Worm (Caenorhabditis elegans) whole organism, L4 larva: ENCODE data around the gene cut-5.

Experiments
- attf-4 ChIP-seq: sonication (generic microtip); optimal IDR thresholded peaks from 3 replicates; lab custom pipeline; 2017; ENCODE audit warnings: missing biosample characterization, missing genetic modification characterization
- ceh-44 ChIP-seq: fragments of 200-800 bp; sonication (Bioruptor generic); IDR thresholded peaks from 2 replicates; pipeline ENCODE4 v1.3.6; 2022; ENCODE audit warnings: missing genetic modification reagents, missing genetic modification characterization, missing compliant biosample characterization
- dpl-1 ChIP-seq: fragments of 150-350 bp; optimal IDR thresholded peaks from 2 replicates; lab custom pipeline; 2014; ENCODE audit warnings: missing biosample characterization, missing genetic modification reagents, missing genetic modification characterization
- fkh-10 ChIP-seq: fragments of 150-350 bp; optimal IDR thresholded peaks from 2 replicates; lab custom pipeline; 2014; ENCODE audit warnings: missing biosample characterization, missing genetic modification reagents, missing genetic modification characterization
- fos-1 ChIP-seq: fragments of 150-350 bp; optimal IDR thresholded peaks from 2 replicates; lab custom pipeline; 2014; ENCODE audit warnings: missing biosample characterization, missing genetic modification characterization
- lin-13 ChIP-seq: fragments of 150-350 bp; optimal IDR thresholded peaks from 2 replicates; lab custom pipeline; 2014; ENCODE audit warnings: missing biosample characterization, missing genetic modification reagents, missing genetic modification characterization
- nhr-11 ChIP-seq: fragments of 150-350 bp; optimal IDR thresholded peaks from 2 replicates; lab custom pipeline; 2014; ENCODE audit warnings: missing biosample characterization, missing genetic modification characterization
- saeg-2 ChIP-seq: fragments of 200-800 bp; sonication (Bioruptor generic); IDR thresholded peaks from 2 replicates; pipeline ENCODE4 v1.3.6; 2022; ENCODE audit warnings: missing genetic modification reagents, missing genetic modification characterization, missing compliant biosample characterization
- skn-1 ChIP-seq: fragments of 150-350 bp; optimal IDR thresholded peaks from 2 replicates; lab custom pipeline; 2014; ENCODE audit warnings: missing biosample characterization, missing genetic modification characterization
- snpc-4 ChIP-seq: fragments of 150-350 bp; optimal IDR thresholded peaks from 2 replicates; lab custom pipeline; 2014; ENCODE audit warnings: missing biosample characterization, missing genetic modification characterization
- unc-130 ChIP-seq: sonication (generic microtip); optimal IDR thresholded peaks from 2 replicates; lab custom pipeline; 2016; ENCODE audit warnings: missing genetic modification reagents, missing genetic modification characterization, missing compliant biosample characterization
- unc-62 ChIP-seq, 3 experiments: fragments of 150-350 bp in 1 of 3; sonication (generic microtip); optimal IDR thresholded peaks in 2 of 3; peaks in 1 of 3; 1 replicate in 1 of 3; 2 replicates in 2 of 3; lab custom pipeline; 2014 to 2017; ENCODE audit warnings: missing biosample characterization in 3 of 3, missing genetic modification characterization in 3 of 3, missing genetic modification reagents in 3 of 3, missing genotype in 1 of 3
- zag-1 ChIP-seq: fragments of 150-350 bp; optimal IDR thresholded peaks from 2 replicates; lab custom pipeline; 2014; ENCODE audit warnings: missing biosample characterization, missing genetic modification characterization

ce11 chrX:10379678-10380077 lies 41.7 kb upstream of the cut-5 start, which contains the start of gene rme-4:
- TF ChIP-seq unc-62 (GFP tag; optimal IDR thresholded peaks at IDR 0.05 in 1 of 2; lab: Kevin White, UChicago) (peak in 1 of 2 experiments; percentile 22), unc-62 (tag; optimal IDR thresholded peaks at IDR 0.05; lab: Kevin White, UChicago) (no peak), saeg-2 (GFP tag; lab: Robert Waterston, UW) (no peak), nhr-11 (tag; lab: Kevin White, UChicago) (no peak), attf-4 (no peak), skn-1 (no peak), ceh-44 (no peak), lin-13 (GFP tag; lab: Kevin White, UChicago) (no peak), zag-1 (tag; lab: Kevin White, UChicago) (no peak), unc-130 (no peak), fkh-10 (no peak), fos-1 (tag; lab: Kevin White, UChicago) (no peak), snpc-4 (tag; lab: Kevin White, UChicago) (no peak), dpl-1 (GFP tag; lab: Kevin White, UChicago) (no peak)
